1 fruit fly cellular context compared by ENCODE assay signal in genomic region chr3R:11431395-11431977, dm6.
TF ChIP-seq lines count a peak whose summit lies in the region.

RpL24-like (minus strand) TSS chr3R:11431582.
CG5276 (plus strand) TSS chr3R:11431738.

TF ChIP-seq in whole organism, embryonic, 481 proteins besides CTCF, POLR2A, EP300 and RAD21 (continued from another document and continues in another):
- TF ChIP-seq ssp (GFP tag; IDR thresholded peaks at IDR 0.05; lab: Robert Waterston, UW) (peak; percentile 88), oc (tag; optimal IDR thresholded peaks at IDR 0.05; lab: Kevin White, UChicago) (no peak), Mes4 (GFP tag; optimal IDR thresholded peaks at IDR 0.05; lab: Kevin White, UChicago) (no peak), D19B (GFP tag; optimal IDR thresholded peaks at IDR 0.05; lab: Kevin White, UChicago) (no peak), pum (GFP tag; optimal IDR thresholded peaks at IDR 0.05; lab: Kevin White, UChicago) (no peak), hth (optimal IDR thresholded peaks at IDR 0.05; lab: Kevin White, UChicago) (no peak), BEAF-32 (GFP tag; optimal IDR thresholded peaks at IDR 0.05; lab: Kevin White, UChicago) (peak; percentile 77), CoRest (tag; optimal IDR thresholded peaks at IDR 0.05; lab: Kevin White, UChicago) (peak; percentile 14), br (optimal IDR thresholded peaks at IDR 0.05; lab: Kevin White, UChicago) (no peak), GATAe (GFP tag; conservative IDR thresholded peaks at IDR 0.05; lab: Robert Waterston, UW) (no peak), kni (GFP tag; optimal IDR thresholded peaks at IDR 0.05; lab: Kevin White, UChicago) (no peak), run (tag; optimal IDR thresholded peaks at IDR 0.05; lab: Kevin White, UChicago) (no peak), CG11247 (GFP tag; IDR thresholded peaks at IDR 0.05; lab: Robert Waterston, UW) (no peak), tap (tag; optimal IDR thresholded peaks at IDR 0.05; lab: Kevin White, UChicago) (no peak), dimm (GFP tag; IDR thresholded peaks at IDR 0.05; lab: Robert Waterston, UW) (no peak), vnd (GFP tag; IDR thresholded peaks at IDR 0.05; lab: Robert Waterston, UW; ENCODE audit: partially characterized antibody) (peak; percentile 65), CG34376 (GFP tag; optimal IDR thresholded peaks at IDR 0.05; lab: Kevin White, UChicago) (no peak), B-H2 (GFP tag; optimal IDR thresholded peaks at IDR 0.05; lab: Kevin White, UChicago) (no peak), rib (GFP tag; IDR thresholded peaks at IDR 0.05; lab: Robert Waterston, UW) (no peak), CG18764 (GFP tag; optimal IDR thresholded peaks at IDR 0.05; lab: Kevin White, UChicago) (no peak), CG4854 (GFP tag; optimal IDR thresholded peaks at IDR 0.05; lab: Kevin White, UChicago) (no peak), gfzf (GFP tag; optimal IDR thresholded peaks at IDR 0.05; lab: Kevin White, UChicago) (peak; percentile 74), chm (GFP tag; IDR thresholded peaks at IDR 0.05; lab: Robert Waterston, UW) (no peak), jing (GFP tag; optimal IDR thresholded peaks at IDR 0.05; lab: Kevin White, UChicago) (no peak), CG14050 (GFP tag; IDR thresholded peaks at IDR 0.05; lab: Robert Waterston, UW) (no peak), D (optimal IDR thresholded peaks at IDR 0.05; lab: Kevin White, UChicago) (peak; percentile 90), D (GFP tag; optimal IDR thresholded peaks at IDR 0.05; lab: Kevin White, UChicago) (no peak), CG13296 (GFP tag; optimal IDR thresholded peaks at IDR 0.05; lab: Kevin White, UChicago) (no peak), CG2889 (GFP tag; IDR thresholded peaks at IDR 0.05; lab: Robert Waterston, UW) (no peak), dmrt11E (tag; optimal IDR thresholded peaks at IDR 0.05; lab: Kevin White, UChicago) (peak; percentile 0), fd96Cb (tag; optimal IDR thresholded peaks at IDR 0.05; lab: Kevin White, UChicago) (no peak), CG10366 (GFP tag; IDR thresholded peaks at IDR 0.05; lab: Robert Waterston, UW) (no peak), cwo (GFP tag; optimal IDR thresholded peaks at IDR 0.05; lab: Kevin White, UChicago) (peak; percentile 66), scrt (GFP tag; optimal IDR thresholded peaks at IDR 0.05; lab: Kevin White, UChicago) (no peak), croc (GFP tag; conservative IDR thresholded peaks at IDR 0.05; lab: Robert Waterston, UW) (no peak), CG32532 (GFP tag; IDR thresholded peaks at IDR 0.05; lab: Robert Waterston, UW) (no peak), D19A (tag; optimal IDR thresholded peaks at IDR 0.05; lab: Kevin White, UChicago) (no peak), wor (GFP tag; IDR thresholded peaks at IDR 0.05; lab: Robert Waterston, UW) (no peak), salm (tag; optimal IDR thresholded peaks at IDR 0.05; lab: Kevin White, UChicago) (no peak), CG7786 (GFP tag; optimal IDR thresholded peaks at IDR 0.05; lab: Kevin White, UChicago) (no peak), CG3407 (GFP tag; optimal IDR thresholded peaks at IDR 0.05; lab: Kevin White, UChicago) (no peak), Sry-δ (GFP tag; optimal IDR thresholded peaks at IDR 0.05; lab: Kevin White, UChicago) (peak; percentile 80), CG7928 (GFP tag; optimal IDR thresholded peaks at IDR 0.05; lab: Kevin White, UChicago) (no peak), CG9817 (tag; optimal IDR thresholded peaks at IDR 0.05; lab: Kevin White, UChicago) (no peak), CG5180 (GFP tag; optimal IDR thresholded peaks at IDR 0.05; lab: Kevin White, UChicago) (no peak), CG12071 (GFP tag; optimal IDR thresholded peaks at IDR 0.05; lab: Kevin White, UChicago) (no peak), CG16815 (GFP tag; optimal IDR thresholded peaks at IDR 0.05; lab: Kevin White, UChicago) (no peak), CG4820 (GFP tag; optimal IDR thresholded peaks at IDR 0.05; lab: Kevin White, UChicago) (no peak), Deaf1 (tag; optimal IDR thresholded peaks at IDR 0.05; lab: Kevin White, UChicago) (no peak), B-H1 (GFP tag; IDR thresholded peaks at IDR 0.05; lab: Robert Waterston, UW) (no peak), CG3995 (GFP tag; optimal IDR thresholded peaks at IDR 0.05; lab: Kevin White, UChicago) (peak; percentile 28), yki (optimal IDR thresholded peaks at IDR 0.05; lab: Kevin White, UChicago) (no peak), Atf-2 (GFP tag; optimal IDR thresholded peaks at IDR 0.05; lab: Kevin White, UChicago) (no peak), CG18262 (tag; optimal IDR thresholded peaks at IDR 0.05; lab: Kevin White, UChicago) (no peak), cad (GFP tag; optimal IDR thresholded peaks at IDR 0.05; lab: Kevin White, UChicago) (no peak), Dref (GFP tag; IDR thresholded peaks at IDR 0.05; lab: Robert Waterston, UW) (peak; percentile 80), Sox102F (GFP tag; optimal IDR thresholded peaks at IDR 0.05; lab: Kevin White, UChicago) (no peak), sens-2 (GFP tag; IDR thresholded peaks at IDR 0.05; lab: Robert Waterston, UW) (no peak), Dip3 (GFP tag; optimal IDR thresholded peaks at IDR 0.05; lab: Kevin White, UChicago) (no peak), Six4 (GFP tag; optimal IDR thresholded peaks at IDR 0.05; lab: Kevin White, UChicago) (no peak), ham (GFP tag; IDR thresholded peaks at IDR 0.05; lab: Robert Waterston, UW) (no peak), CG6854 (GFP tag; optimal IDR thresholded peaks at IDR 0.05; lab: Kevin White, UChicago) (no peak), MBD-R2 (GFP tag; IDR thresholded peaks at IDR 0.05; lab: Robert Waterston, UW) (peak; percentile 94), CG8765 (GFP tag; IDR thresholded peaks at IDR 0.05; lab: Robert Waterston, UW) (no peak), eyg (GFP tag; optimal IDR thresholded peaks at IDR 0.05; lab: Kevin White, UChicago) (no peak), CG3838 (GFP tag; optimal IDR thresholded peaks at IDR 0.05; lab: Kevin White, UChicago) (no peak), Gug (GFP tag; IDR thresholded peaks at IDR 0.05; lab: Robert Waterston, UW) (no peak), bigmax (GFP tag; optimal IDR thresholded peaks at IDR 0.05; lab: Kevin White, UChicago) (no peak), CG12391 (tag; optimal IDR thresholded peaks at IDR 0.05; lab: Kevin White, UChicago) (peak; percentile 30), Xbp1 (GFP tag; optimal IDR thresholded peaks at IDR 0.05; lab: Kevin White, UChicago) (no peak), CG1792 (GFP tag; optimal IDR thresholded peaks at IDR 0.05; lab: Kevin White, UChicago) (no peak), knrl (GFP tag; IDR thresholded peaks at IDR 0.05; lab: Robert Waterston, UW; ENCODE audit: partially characterized antibody) (peak; percentile 53; the same call in 1 of the 3 replicates), CG14710 (tag; optimal IDR thresholded peaks at IDR 0.05; lab: Kevin White, UChicago) (peak; percentile 80), CG11093 (GFP tag; IDR thresholded peaks at IDR 0.05; lab: Robert Waterston, UW) (no peak), CG17912 (GFP tag; optimal IDR thresholded peaks at IDR 0.05; lab: Kevin White, UChicago) (no peak), unc-4 (GFP tag; IDR thresholded peaks at IDR 0.05; lab: Robert Waterston, UW; ENCODE audit: partially characterized antibody) (peak; percentile 69; the same call in 1 of the 2 replicates), CG1529 (GFP tag; optimal IDR thresholded peaks at IDR 0.05; lab: Kevin White, UChicago) (no peak), Adf1 (GFP tag; IDR thresholded peaks at IDR 0.05; lab: Robert Waterston, UW) (no peak), ci (GFP tag; IDR thresholded peaks at IDR 0.05; lab: Robert Waterston, UW) (no peak), Vsx1 (GFP tag; optimal IDR thresholded peaks at IDR 0.05; lab: Kevin White, UChicago) (no peak), CG17361 (GFP tag; IDR thresholded peaks at IDR 0.05; lab: Robert Waterston, UW) (no peak), ara (GFP tag; IDR thresholded peaks at IDR 0.05; lab: Robert Waterston, UW) (no peak), lbe (GFP tag; optimal IDR thresholded peaks at IDR 0.05; lab: Kevin White, UChicago) (no peak), HLH4C (GFP tag; IDR thresholded peaks at IDR 0.05; lab: Robert Waterston, UW; ENCODE audit: partially characterized antibody) (peak; percentile 57; the same call in 2 of the 3 replicates), CG10274 (GFP tag; optimal IDR thresholded peaks at IDR 0.05; lab: Kevin White, UChicago) (no peak), kay (GFP tag; optimal IDR thresholded peaks at IDR 0.05; lab: Kevin White, UChicago) (no peak), NfI (GFP tag; optimal IDR thresholded peaks at IDR 0.05; lab: Kevin White, UChicago) (no peak), CG6689 (GFP tag; IDR thresholded peaks at IDR 0.05; lab: Robert Waterston, UW) (no peak), Oaz (GFP tag; IDR thresholded peaks at IDR 0.05; lab: Robert Waterston, UW) (no peak), mirr (GFP tag; optimal IDR thresholded peaks at IDR 0.05; lab: Kevin White, UChicago) (no peak), Hmx (GFP tag; optimal IDR thresholded peaks at IDR 0.05; lab: Kevin White, UChicago) (no peak), gcm2 (GFP tag; optimal IDR thresholded peaks at IDR 0.05; lab: Kevin White, UChicago) (no peak), Lpt (GFP tag; optimal IDR thresholded peaks at IDR 0.05; lab: Kevin White, UChicago) (no peak), Ets97D (GFP tag; optimal IDR thresholded peaks at IDR 0.05; lab: Kevin White, UChicago) (peak; percentile 59), CG2199 (GFP tag; IDR thresholded peaks at IDR 0.05; lab: Robert Waterston, UW) (no peak), CG12236 (GFP tag; optimal IDR thresholded peaks at IDR 0.05; lab: Kevin White, UChicago) (no peak), ems (GFP tag; optimal IDR thresholded peaks at IDR 0.05; lab: Kevin White, UChicago) (peak; percentile 16), hbn (GFP tag; IDR thresholded peaks at IDR 0.05; lab: Robert Waterston, UW; ENCODE audit: partially characterized antibody) (peak; percentile 59), Stat92E (GFP tag; optimal IDR thresholded peaks at IDR 0.05; lab: Kevin White, UChicago) (no peak), Oli (tag; optimal IDR thresholded peaks at IDR 0.05; lab: Kevin White, UChicago) (no peak), nom (GFP tag; optimal IDR thresholded peaks at IDR 0.05; lab: Kevin White, UChicago) (no peak), Camta (GFP tag; optimal IDR thresholded peaks at IDR 0.05; lab: Kevin White, UChicago) (no peak), CG42726 (GFP tag; IDR thresholded peaks at IDR 0.05; lab: Robert Waterston, UW; ENCODE audit: partially characterized antibody) (0 out of 2 replicates have a peak, but pooled peaks have one; percentile 18), bbx (GFP tag; IDR thresholded peaks at IDR 0.05; lab: Robert Waterston, UW; ENCODE audit: partially characterized antibody) (peak; percentile 34; the same call in 1 of the 2 replicates), phol (tag; optimal IDR thresholded peaks at IDR 0.05; lab: Kevin White, UChicago) (peak; percentile 58), nau (GFP tag; optimal IDR thresholded peaks at IDR 0.05; lab: Kevin White, UChicago) (no peak), ac (GFP tag; optimal IDR thresholded peaks at IDR 0.05; lab: Kevin White, UChicago) (no peak), trem (tag; optimal IDR thresholded peaks at IDR 0.05; lab: Kevin White, UChicago) (peak; percentile 80), zen2 (GFP tag; IDR thresholded peaks at IDR 0.05; lab: Robert Waterston, UW; ENCODE audit: partially characterized antibody) (no peak), CG4282 (GFP tag; optimal IDR thresholded peaks at IDR 0.05; lab: Kevin White, UChicago) (no peak), E2f2 (GFP tag; IDR thresholded peaks at IDR 0.05; lab: Robert Waterston, UW) (peak; percentile 55), tin (GFP tag; optimal IDR thresholded peaks at IDR 0.05; lab: Kevin White, UChicago) (no peak), klu (GFP tag; IDR thresholded peaks at IDR 0.05; lab: Robert Waterston, UW) (no peak), gem (tag; optimal IDR thresholded peaks at IDR 0.05; lab: Kevin White, UChicago) (no peak), CG12155 (GFP tag; optimal IDR thresholded peaks at IDR 0.05; lab: Kevin White, UChicago) (peak; percentile 25), CG16813 (GFP tag; IDR thresholded peaks at IDR 0.05; lab: Robert Waterston, UW; ENCODE audit: partially characterized antibody) (peak; percentile 65), CG9215 (GFP tag; IDR thresholded peaks at IDR 0.05; lab: Robert Waterston, UW) (no peak), Max (GFP tag; optimal IDR thresholded peaks at IDR 0.05; lab: Kevin White, UChicago) (peak; percentile 94), maf-S (GFP tag; optimal IDR thresholded peaks at IDR 0.05; lab: Kevin White, UChicago) (no peak), slbo (GFP tag; IDR thresholded peaks at IDR 0.05; lab: Robert Waterston, UW) (no peak), slou (GFP tag; optimal IDR thresholded peaks at IDR 0.05; lab: Kevin White, UChicago) (no peak), schlank (tag; optimal IDR thresholded peaks at IDR 0.05; lab: Kevin White, UChicago) (no peak), CG34224 (GFP tag; IDR thresholded peaks at IDR 0.05; lab: Robert Waterston, UW; ENCODE audit: partially characterized antibody) (peak; percentile 52; the same call in 2 of the 3 replicates), gsb (GFP tag; IDR thresholded peaks at IDR 0.05; lab: Robert Waterston, UW) (no peak), CG6272 (GFP tag; IDR thresholded peaks at IDR 0.05; lab: Robert Waterston, UW) (no peak), CG5245 (GFP tag; optimal IDR thresholded peaks at IDR 0.05; lab: Kevin White, UChicago) (no peak), ash1 (GFP tag; optimal IDR thresholded peaks at IDR 0.05; lab: Kevin White, UChicago) (no peak), Ssrp (tag; optimal IDR thresholded peaks at IDR 0.05; lab: Kevin White, UChicago) (no peak), CG31365 (tag; optimal IDR thresholded peaks at IDR 0.05; lab: Kevin White, UChicago) (no peak), Fer2 (tag; optimal IDR thresholded peaks at IDR 0.05; lab: Kevin White, UChicago) (no peak), Hr3 (GFP tag; optimal IDR thresholded peaks at IDR 0.05; lab: Kevin White, UChicago) (no peak), CG4424 (GFP tag; optimal IDR thresholded peaks at IDR 0.05; lab: Kevin White, UChicago) (peak; percentile 3), sc (optimal IDR thresholded peaks at IDR 0.05; lab: Kevin White, UChicago) (no peak), sc (GFP tag; optimal IDR thresholded peaks at IDR 0.05; lab: Kevin White, UChicago) (no peak), CG17186 (GFP tag; optimal IDR thresholded peaks at IDR 0.05; lab: Kevin White, UChicago) (peak; percentile 94), CG11560 (tag; IDR thresholded peaks at IDR 0.05; lab: Robert Waterston, UW) (no peak), btn (GFP tag; optimal IDR thresholded peaks at IDR 0.05; lab: Kevin White, UChicago) (no peak), CG8478 (optimal IDR thresholded peaks at IDR 0.05; lab: Kevin White, UChicago) (no peak)
